Fruit fly (Drosophila melanogaster): ENCODE results near the gene Megf8.

DNA sequence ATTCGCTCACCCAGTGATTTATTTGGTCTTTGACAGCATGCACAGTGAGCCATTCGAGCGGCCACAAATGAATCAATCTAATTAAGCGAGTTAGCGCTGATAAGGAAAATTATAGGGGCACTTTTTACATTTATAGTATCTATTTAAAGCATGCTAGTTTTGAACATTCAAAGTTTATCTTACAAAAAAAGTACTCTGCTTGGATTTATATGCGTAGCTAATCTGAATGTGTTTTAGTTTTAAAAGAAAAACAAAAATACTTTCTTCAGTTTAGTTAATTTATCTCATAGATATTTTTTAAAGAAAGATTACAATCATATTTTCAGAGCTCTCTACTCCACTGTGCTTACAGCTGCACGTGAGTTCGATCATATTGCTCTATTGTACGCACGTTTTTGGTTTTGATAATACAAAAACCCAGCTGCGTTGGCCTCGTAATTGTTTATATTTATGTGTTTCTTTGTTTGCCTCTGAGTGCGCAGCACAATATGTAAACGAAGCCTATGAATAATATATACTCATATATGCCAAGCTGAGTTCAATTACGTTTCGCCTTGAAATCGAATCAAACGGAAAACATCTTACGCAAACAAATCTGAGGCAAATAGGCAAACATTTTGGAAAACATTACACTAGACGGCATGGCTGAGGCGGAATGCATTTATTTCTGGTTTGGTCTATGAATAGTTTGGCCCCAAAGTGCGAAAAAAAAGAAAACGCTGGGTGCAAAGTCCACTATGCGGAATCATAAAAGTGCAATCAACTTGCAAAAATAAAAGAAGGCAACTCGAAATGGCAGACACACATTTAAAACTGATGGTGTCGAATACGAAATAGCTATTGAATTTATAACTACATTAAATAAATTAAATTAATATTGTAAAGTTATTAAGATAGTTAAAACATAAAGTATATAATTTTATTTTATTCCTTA is 41.3 kb upstream of the Megf8 start:
- TF ChIP-seq EcR (GFP tag; optimal IDR thresholded peaks at IDR 0.05) (peak in 1 of 2 experiments; percentile 13), psq (optimal IDR thresholded peaks at IDR 0.05) (no peak), pan (optimal IDR thresholded peaks at IDR 0.05) (peak; percentile 41), Dll (optimal IDR thresholded peaks at IDR 0.05) (no peak), usp (GFP tag; optimal IDR thresholded peaks at IDR 0.05) (no peak), CG8478 (optimal IDR thresholded peaks at IDR 0.05) (no peak)

All from whole organism.